Fruit fly (Drosophila melanogaster) whole organism, embryonic: ENCODE results near the gene CG15537.

Source experiments
- CG10321 ChIP-seq: fragments of 200-800 bp; sonication (Bioruptor generic); IDR thresholded peaks from 2 replicates; pipeline ENCODE4 v1.3.6; 2022; ENCODE audit warnings: missing biosample characterization, missing genetic modification characterization
- CG12744 ChIP-seq: fragments of 200-800 bp; sonication (Bioruptor generic); optimal IDR thresholded peaks from 2 replicates; lab custom pipeline; 2016; ENCODE audit warnings: missing biosample characterization, missing genetic modification characterization
- CG14710 ChIP-seq: fragments of 200-800 bp; sonication (Bioruptor generic); optimal IDR thresholded peaks from 3 replicates; lab custom pipeline; 2019; ENCODE audit warnings: missing biosample characterization, mild to moderate bottlenecking, missing genetic modification characterization, moderate library complexity
- CG15011 ChIP-seq: fragments of 200-800 bp; sonication (Bioruptor generic); optimal IDR thresholded peaks from 3 replicates; lab custom pipeline; 2018; ENCODE audit warnings: missing biosample characterization, mild to moderate bottlenecking, missing genetic modification characterization
- CG15696 ChIP-seq: fragments of 200-800 bp; sonication (Bioruptor generic); optimal IDR thresholded peaks from 2 replicates; lab custom pipeline; 2019; ENCODE audit warnings: missing biosample characterization, mild to moderate bottlenecking, missing genetic modification characterization, moderate library complexity
- CG16813 ChIP-seq: fragments of 200-800 bp; sonication (Bioruptor generic); IDR thresholded peaks from 3 replicates; pipeline ENCODE4 v1.3.6; 2022; ENCODE audit warnings: missing biosample characterization, missing genetic modification characterization; ENCODE audit not compliant: partially characterized antibody
- CG16863 ChIP-seq: fragments of 200-800 bp; sonication (Bioruptor generic); optimal IDR thresholded peaks from 3 replicates; lab custom pipeline; 2016; ENCODE audit warnings: missing biosample characterization, missing genetic modification characterization
- CG17612 ChIP-seq: fragments of 200-800 bp; sonication (Bioruptor generic); IDR thresholded peaks from 2 replicates; pipeline ENCODE4 v1.3.6; 2022; ENCODE audit warnings: missing biosample characterization, missing genetic modification characterization
- CG18011 ChIP-seq: fragments of 200-800 bp; sonication (Bioruptor generic); optimal IDR thresholded peaks from 2 replicates; lab custom pipeline; 2017; ENCODE audit warnings: missing biosample characterization, missing genetic modification characterization, mild to moderate bottlenecking, moderate library complexity, missing genotype
- CG2202 ChIP-seq: fragments of 200-800 bp; sonication (Bioruptor generic); optimal IDR thresholded peaks from 2 replicates; lab custom pipeline; 2018; ENCODE audit warnings: missing biosample characterization, mild to moderate bottlenecking, missing genetic modification characterization
- CG3281 ChIP-seq: fragments of 200-800 bp; sonication (Bioruptor generic); optimal IDR thresholded peaks from 3 replicates; lab custom pipeline; 2017; ENCODE audit warnings: missing biosample characterization, mild to moderate bottlenecking, missing genetic modification characterization
- CG34224 ChIP-seq: fragments of 200-800 bp; sonication (Bioruptor generic); IDR thresholded peaks from 3 replicates; pipeline ENCODE4 v1.3.6; 2022; ENCODE audit warnings: missing biosample characterization, missing genetic modification characterization; ENCODE audit not compliant: partially characterized antibody
- CG3995 ChIP-seq: fragments of 200-800 bp; sonication (Bioruptor generic); optimal IDR thresholded peaks from 3 replicates; lab custom pipeline; 2016; ENCODE audit warnings: missing biosample characterization, missing genetic modification characterization
- CG4404 ChIP-seq: fragments of 200-800 bp; sonication (Bioruptor generic); IDR thresholded peaks from 2 replicates; pipeline ENCODE4 v1.3.6; 2022; ENCODE audit warnings: missing biosample characterization, missing genetic modification characterization
- CG7786 ChIP-seq: fragments of 200-800 bp; sonication (Bioruptor generic); optimal IDR thresholded peaks from 2 replicates; lab custom pipeline; 2016; ENCODE audit warnings: missing biosample characterization, missing genetic modification characterization
- CG8359 ChIP-seq: fragments of 200-800 bp; sonication (Bioruptor generic); optimal IDR thresholded peaks from 2 replicates; lab custom pipeline; 2017; ENCODE audit warnings: missing biosample characterization, mild to moderate bottlenecking, missing genetic modification characterization, borderline replicate concordance
- CG9932 ChIP-seq: fragments of 200-800 bp; sonication (Bioruptor generic); IDR thresholded peaks from 2 replicates; pipeline ENCODE4 v1.3.6; 2022; ENCODE audit warnings: missing biosample characterization, missing genetic modification characterization
- D ChIP-seq, 2 experiments: fragments of 200-800 bp in 1 of 2; fragments of >200 bp in 1 of 2; sonication (Bioruptor generic) in 1 of 2; optimal IDR thresholded peaks; 2 replicates in 1 of 2; 3 replicates in 1 of 2; lab custom pipeline; 2017; ENCODE audit warnings: mild to moderate bottlenecking in 1 of 2, missing biosample characterization in 1 of 2, missing genetic modification characterization in 1 of 2, missing genetic modification reagents in 1 of 2
- Ets65A ChIP-seq: fragments of 200-800 bp; sonication (Bioruptor generic); peaks from one replicate; lab custom pipeline; 2016; ENCODE audit warnings: missing biosample characterization, missing genetic modification characterization
- Gsc ChIP-seq: fragments of 200-800 bp; sonication (Bioruptor generic); IDR thresholded peaks from 2 replicates; pipeline ENCODE4 v1.3.6; 2022; ENCODE audit warnings: missing biosample characterization, missing genetic modification characterization
- Hey ChIP-seq: fragments of 200-800 bp; sonication (Bioruptor generic); optimal IDR thresholded peaks from 3 replicates; lab custom pipeline; 2018; ENCODE audit warnings: missing biosample characterization, mild to moderate bottlenecking, missing genetic modification characterization
- Lhr ChIP-seq: fragments of 200-800 bp; sonication (Bioruptor generic); optimal IDR thresholded peaks from 3 replicates; lab custom pipeline; 2017; ENCODE audit warnings: mild to moderate bottlenecking, missing biosample characterization, missing genetic modification reagents, missing genetic modification characterization
- Sry-β ChIP-seq: fragments of 200-800 bp; sonication (Bioruptor generic); optimal IDR thresholded peaks from 2 replicates; lab custom pipeline; 2018; ENCODE audit warnings: missing biosample characterization, mild to moderate bottlenecking, missing genetic modification characterization, moderate library complexity
- Usf ChIP-seq: fragments of 200-800 bp; sonication (Bioruptor generic); optimal IDR thresholded peaks from 2 replicates; lab custom pipeline; 2017; ENCODE audit warnings: missing genotype, missing biosample characterization, missing genetic modification characterization
- Vsx1 ChIP-seq: fragments of 200-800 bp; sonication (Bioruptor generic); optimal IDR thresholded peaks from 2 replicates; lab custom pipeline; 2017; ENCODE audit warnings: missing biosample characterization, mild to moderate bottlenecking, missing genetic modification characterization, missing genetic modification reagents
- ato ChIP-seq: fragments of 200-800 bp; sonication (Bioruptor generic); IDR thresholded peaks from 2 replicates; pipeline ENCODE4 v1.3.6; 2022; ENCODE audit warnings: missing biosample characterization, missing genetic modification characterization; ENCODE audit not compliant: partially characterized antibody
- cwo ChIP-seq: fragments of 200-800 bp; sonication (Bioruptor generic); optimal IDR thresholded peaks from 3 replicates; lab custom pipeline; 2017; ENCODE audit warnings: missing biosample characterization, missing genetic modification characterization, mild to moderate bottlenecking, moderate library complexity, missing genetic modification reagents
- dm ChIP-seq: fragments of 200-800 bp; sonication (Bioruptor generic); optimal IDR thresholded peaks from 3 replicates; lab custom pipeline; 2016; ENCODE audit warnings: missing biosample characterization, missing genetic modification characterization
- esg ChIP-seq: fragments of 200-800 bp; sonication (Bioruptor generic); conservative IDR thresholded peaks from 2 replicates; pipeline ENCODE4 v1.3.6; 2022; ENCODE audit warnings: missing biosample characterization, missing genetic modification characterization
- exex ChIP-seq: fragments of 200-800 bp; sonication (Bioruptor generic); optimal IDR thresholded peaks from 4 replicates; lab custom pipeline; 2018; ENCODE audit warnings: missing biosample characterization, mild to moderate bottlenecking, missing genetic modification characterization, moderate library complexity
- gcm2 ChIP-seq: fragments of 200-800 bp; sonication (Bioruptor generic); optimal IDR thresholded peaks from 2 replicates; lab custom pipeline; 2016; ENCODE audit warnings: missing biosample characterization, missing genetic modification characterization
- grn ChIP-seq: fragments of 200-800 bp; sonication (Bioruptor generic); optimal IDR thresholded peaks from 3 replicates; lab custom pipeline; 2017; ENCODE audit warnings: missing biosample characterization, missing genetic modification characterization
- h ChIP-seq: fragments of >200 bp; optimal IDR thresholded peaks from 2 replicates; lab custom pipeline; 2017
- lilli ChIP-seq: fragments of 200-800 bp; sonication (Bioruptor generic); optimal IDR thresholded peaks from 3 replicates; lab custom pipeline; 2016; ENCODE audit warnings: missing biosample characterization, missing genetic modification characterization
- mirr ChIP-seq: fragments of 200-800 bp; sonication (Bioruptor generic); optimal IDR thresholded peaks from 3 replicates; lab custom pipeline; 2018; ENCODE audit warnings: missing biosample characterization, mild to moderate bottlenecking, missing genetic modification characterization
- nerfin-1 ChIP-seq: fragments of 200-800 bp; sonication (Bioruptor generic); optimal IDR thresholded peaks from 3 replicates; lab custom pipeline; 2019; ENCODE audit warnings: missing biosample characterization, mild to moderate bottlenecking, missing genetic modification characterization, moderate library complexity
- pros ChIP-seq: fragments of 200-800 bp; sonication (Bioruptor generic); optimal IDR thresholded peaks from 3 replicates; lab custom pipeline; 2019; ENCODE audit warnings: missing biosample characterization, mild to moderate bottlenecking, missing genetic modification characterization, moderate library complexity
- pzg ChIP-seq: fragments of 200-800 bp; sonication (Bioruptor generic); optimal IDR thresholded peaks from 3 replicates; lab custom pipeline; 2018; ENCODE audit warnings: missing biosample characterization, mild to moderate bottlenecking, missing genetic modification characterization, moderate library complexity
- ranshi ChIP-seq: fragments of 200-800 bp; sonication (Bioruptor generic); IDR thresholded peaks from 2 replicates; pipeline ENCODE4 v1.3.6; 2022; ENCODE audit warnings: missing biosample characterization, missing genetic modification characterization
- row ChIP-seq: fragments of 200-800 bp; sonication (Bioruptor generic); IDR thresholded peaks from 3 replicates; pipeline ENCODE4 v1.3.6; 2022; ENCODE audit warnings: missing biosample characterization, missing genetic modification characterization
- stc ChIP-seq: fragments of 200-800 bp; sonication (Bioruptor generic); IDR thresholded peaks from 2 replicates; pipeline ENCODE4 v1.3.6; 2022; ENCODE audit warnings: missing biosample characterization, missing genetic modification characterization
- stwl ChIP-seq: fragments of 200-800 bp; sonication (Bioruptor generic); optimal IDR thresholded peaks from 3 replicates; lab custom pipeline; 2018; ENCODE audit warnings: missing biosample characterization, mild to moderate bottlenecking, missing genetic modification characterization, moderate library complexity
- sug ChIP-seq: fragments of 200-800 bp; optimal IDR thresholded peaks from 2 replicates; lab custom pipeline; 2019; ENCODE audit warnings: missing biosample characterization, mild to moderate bottlenecking, missing genetic modification characterization, moderate library complexity
- tup ChIP-seq: fragments of 200-800 bp; sonication (Bioruptor generic); optimal IDR thresholded peaks from 2 replicates; lab custom pipeline; 2016; ENCODE audit warnings: missing biosample characterization, mild to moderate bottlenecking, missing genetic modification characterization, moderate library complexity
- unc-4 ChIP-seq: fragments of 200-800 bp; sonication (Bioruptor generic); IDR thresholded peaks from 2 replicates; pipeline ENCODE4 v1.3.6; 2022; ENCODE audit warnings: missing biosample characterization, missing genetic modification characterization; ENCODE audit not compliant: partially characterized antibody

The CG15537 gene

DNA sequence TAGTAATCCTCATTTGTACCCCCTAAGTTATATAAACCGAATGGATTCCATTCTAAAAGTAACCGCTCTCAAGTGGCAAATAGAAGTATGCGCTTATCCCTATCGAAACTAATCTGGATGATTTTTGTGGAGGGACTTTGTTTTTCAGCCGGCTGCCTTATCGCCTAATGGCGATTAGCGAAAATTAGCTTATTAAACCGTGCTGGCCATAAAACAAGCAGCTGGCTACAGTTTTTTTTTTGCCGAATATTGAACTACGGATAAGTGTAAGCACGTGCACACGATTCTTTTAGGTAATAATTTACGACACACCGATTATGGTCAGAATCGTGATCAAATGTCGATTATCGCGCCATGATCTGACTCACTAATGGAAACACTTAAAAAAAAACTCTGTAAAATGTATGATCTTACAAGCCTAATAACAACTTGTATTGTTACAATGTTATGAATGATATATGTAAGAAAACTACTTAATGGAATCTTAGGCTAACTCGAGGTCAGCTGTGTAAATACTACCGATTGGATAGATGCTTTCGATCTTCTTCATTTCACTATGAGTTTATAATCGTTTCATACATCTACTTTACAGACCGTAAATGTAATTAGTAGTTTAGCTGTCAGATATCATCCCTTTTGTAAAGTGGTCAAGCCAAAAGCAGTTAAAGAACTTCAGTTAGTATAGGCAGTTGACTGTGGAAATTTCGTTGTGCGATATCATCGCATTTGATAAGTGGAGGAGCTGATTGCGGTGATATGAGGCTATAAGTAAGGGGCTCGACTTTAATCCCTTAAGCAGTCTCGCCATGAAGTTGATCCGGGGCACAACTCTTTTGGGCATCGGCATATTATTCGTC is 11.9 kb downstream of the CG15537 start, which contains the start of gene CG15534:
Gene CG15534 (plus strand): TSS at position 807 of the 857 bp plus-strand sequence.
- TF ChIP-seq exex (tag; lab: Kevin White, UChicago) (peak; percentile 96), cwo (GFP tag; lab: Kevin White, UChicago) (peak; percentile 91), tup (no peak), sug (tag; lab: Kevin White, UChicago) (peak; percentile 42), stc (GFP tag; lab: Robert Waterston, UW) (no peak), Hey (tag; lab: Kevin White, UChicago) (peak; percentile 65), Vsx1 (peak; percentile 91), grn (GFP tag; lab: Kevin White, UChicago) (peak; percentile 42)
- TF ChIP-seq, all 482 proteins: peak for 6

DNA sequence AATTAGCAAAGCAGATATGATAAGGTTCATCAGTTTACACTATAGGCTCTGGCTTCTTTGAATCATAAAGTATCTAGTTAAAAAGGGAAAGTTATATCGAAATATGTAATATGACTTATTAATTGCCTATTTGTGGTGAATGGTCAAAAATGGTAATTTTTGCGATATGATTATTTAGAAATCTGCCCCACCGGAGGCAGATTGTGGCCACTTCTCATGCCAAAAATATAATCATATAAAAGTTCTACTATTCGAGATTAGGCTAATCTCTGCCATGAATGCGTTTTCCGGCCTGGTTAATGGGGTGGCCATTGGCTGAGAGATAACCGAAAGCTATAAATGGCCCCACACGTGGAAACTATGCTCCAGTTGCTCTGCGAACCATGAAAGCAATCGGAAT is 14.9 kb downstream of the CG15537 start, which contains the start of gene CG15533:
Gene CG15533 (plus strand): TSS at position 362 of the 400 bp plus-strand sequence.
- TF ChIP-seq lilli (GFP tag; lab: Kevin White, UChicago) (no peak), CG2202 (no peak), CG18011 (GFP tag; lab: Kevin White, UChicago) (no peak), Ets65A (GFP tag; lab: Kevin White, UChicago) (peak; percentile 52), CG10321 (GFP tag; lab: Robert Waterston, UW) (no peak), CG9932 (no peak), tup (no peak), CG34224 (GFP tag; lab: Robert Waterston, UW) (no peak), D (optimal IDR thresholded peaks at IDR 0.05; lab: Kevin White, UChicago) (no peak), D (GFP tag; optimal IDR thresholded peaks at IDR 0.05; lab: Kevin White, UChicago) (no peak), CG3281 (GFP tag; lab: Kevin White, UChicago) (no peak), CG16863 (no peak), CG15696 (tag; lab: Kevin White, UChicago) (no peak), sug (tag; lab: Kevin White, UChicago) (peak; percentile 94), nerfin-1 (tag; lab: Kevin White, UChicago) (no peak), Usf (GFP tag; lab: Kevin White, UChicago) (no peak), exex (tag; lab: Kevin White, UChicago) (peak; percentile 88), stwl (tag; lab: Kevin White, UChicago) (no peak), row (no peak), pros (GFP tag; lab: Kevin White, UChicago) (no peak), Gsc (GFP tag; lab: Robert Waterston, UW) (no peak), cwo (GFP tag; lab: Kevin White, UChicago) (peak; percentile 2), unc-4 (GFP tag; lab: Robert Waterston, UW) (no peak), dm (GFP tag; lab: Kevin White, UChicago) (no peak), CG12744 (GFP tag; lab: Kevin White, UChicago) (no peak), Sry-β (GFP tag; lab: Kevin White, UChicago) (no peak), CG14710 (tag; lab: Kevin White, UChicago) (no peak), CG8359 (GFP tag; lab: Kevin White, UChicago) (no peak), mirr (GFP tag; lab: Kevin White, UChicago) (no peak), CG7786 (no peak)

DNA sequence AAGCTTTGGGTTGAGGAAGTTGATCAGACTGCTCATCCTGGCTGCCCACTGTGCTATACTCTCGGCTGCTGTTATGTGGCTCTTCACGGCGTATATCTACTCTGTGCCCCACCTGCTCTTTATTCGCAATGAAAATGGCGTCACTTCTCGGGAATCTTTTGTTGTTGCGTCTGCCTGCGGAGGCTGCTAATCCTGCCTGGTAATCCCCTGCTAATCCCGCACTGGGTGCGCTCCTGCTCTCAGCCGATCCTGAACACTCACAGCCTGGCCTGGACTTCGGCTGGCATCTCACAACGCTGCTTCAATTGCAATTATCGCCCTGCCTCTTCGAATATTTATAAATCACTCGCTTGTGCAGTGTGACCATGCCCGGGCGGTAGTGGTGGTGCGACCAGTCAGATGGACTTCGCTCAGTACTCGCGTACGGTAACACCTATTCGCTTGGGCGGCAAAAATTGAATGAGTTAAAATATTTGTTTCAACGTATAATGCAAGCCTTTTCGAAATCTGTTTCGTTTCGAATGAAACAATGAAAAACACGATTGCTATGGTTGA is 15.5 kb downstream of the CG15537 start, which contains the start of gene CG2218:
Gene CG2218 (minus strand): TSS at position 472 of the 555 bp plus-strand sequence.
- no peak for TF ChIP-seq CG17612 (GFP tag; lab: Robert Waterston, UW)
- no peak for TF ChIP-seq gcm2
- no peak for TF ChIP-seq CG15011
- TF ChIP-seq esg (GFP tag; lab: Robert Waterston, UW): no peak
- TF ChIP-seq CG16813: peak; percentile 34; the same call in 2 of the 3 replicates
- no peak for TF ChIP-seq CG18011 (GFP tag; lab: Kevin White, UChicago)
- peak; percentile 80 for TF ChIP-seq CG3995 (GFP tag; lab: Kevin White, UChicago)
- peak; percentile 55; the same call in 1 of the 2 replicates for TF ChIP-seq ato (GFP tag; lab: Robert Waterston, UW)
- TF ChIP-seq CG4404 (GFP tag; lab: Robert Waterston, UW): no peak
- TF ChIP-seq Lhr (GFP tag; lab: Kevin White, UChicago): peak; percentile 25
- peak; percentile 96 for TF ChIP-seq pzg
- no peak for TF ChIP-seq ranshi (GFP tag; lab: Robert Waterston, UW)
- no peak for TF ChIP-seq h (lab: Kevin White, UChicago)
